Worm (Caenorhabditis elegans): Measurements from ENCODE around the gene F28C10.1.

- no peak for TF ChIP-seq nhr-6 (tag; optimal IDR thresholded peaks at IDR 0.05)
- no peak for TF ChIP-seq lin-39 (tag; optimal IDR thresholded peaks at IDR 0.05)
- no peak for TF ChIP-seq nhr-12 (tag; optimal IDR thresholded peaks at IDR 0.05)
- TF ChIP-seq mdl-1 (tag; optimal IDR thresholded peaks at IDR 0.05) = no peak
These were observed 14.3 kb downstream of the F28C10.1 start, which contains the start of gene hlh-19 for ce11 chrX:557195-557594.
